Fruit fly (Drosophila melanogaster) whole organism, embryonic: ENCODE results near the gene CG17249.

Experiments
- Bgb ChIP-seq: fragments of 200-800 bp; sonication (Bioruptor generic); IDR thresholded peaks from 2 replicates; pipeline ENCODE4 v1.3.6; 2022; ENCODE audit warnings: missing biosample characterization, missing genetic modification characterization; ENCODE audit not compliant: partially characterized antibody
- CG10267 ChIP-seq: fragments of 200-800 bp; sonication (Bioruptor generic); optimal IDR thresholded peaks from 2 replicates; lab custom pipeline; 2018; ENCODE audit warnings: missing biosample characterization, mild to moderate bottlenecking, missing genetic modification characterization, moderate library complexity
- CG10462 ChIP-seq: fragments of 200-800 bp; sonication (Bioruptor generic); optimal IDR thresholded peaks from 2 replicates; lab custom pipeline; 2016; ENCODE audit warnings: missing biosample characterization, missing genetic modification characterization
- CG11093 ChIP-seq: fragments of 200-800 bp; sonication (Bioruptor generic); IDR thresholded peaks from 3 replicates; pipeline ENCODE4 v1.3.6; 2022; ENCODE audit warnings: missing biosample characterization, missing genetic modification characterization
- CG11247 ChIP-seq: fragments of 200-800 bp; sonication (Bioruptor generic); IDR thresholded peaks from 2 replicates; pipeline ENCODE4 v1.3.6; 2022; ENCODE audit warnings: missing biosample characterization, missing genetic modification characterization
- CG11695 ChIP-seq: fragments of 200-800 bp; sonication (Bioruptor generic); IDR thresholded peaks from 3 replicates; pipeline ENCODE4 v1.3.6; 2022; ENCODE audit warnings: missing biosample characterization, missing genetic modification characterization
- CG12391 ChIP-seq: fragments of 200-800 bp; sonication (Bioruptor generic); optimal IDR thresholded peaks from 3 replicates; lab custom pipeline; 2018; ENCODE audit warnings: missing biosample characterization, mild to moderate bottlenecking, missing genetic modification characterization, moderate library complexity
- CG13296 ChIP-seq: fragments of 200-800 bp; sonication (Bioruptor generic); optimal IDR thresholded peaks from 3 replicates; lab custom pipeline; 2018; ENCODE audit warnings: missing biosample characterization, mild to moderate bottlenecking, missing genetic modification characterization
- CG13775 ChIP-seq: fragments of 200-800 bp; sonication (Bioruptor generic); optimal IDR thresholded peaks from 3 replicates; lab custom pipeline; 2017; ENCODE audit warnings: missing biosample characterization, mild to moderate bottlenecking, missing genetic modification characterization
- CG1529 ChIP-seq: fragments of 200-800 bp; sonication (Bioruptor generic); optimal IDR thresholded peaks from 3 replicates; lab custom pipeline; 2018; ENCODE audit warnings: missing biosample characterization, missing genetic modification characterization
- CG15601 ChIP-seq: fragments of 200-800 bp; sonication (Bioruptor generic); optimal IDR thresholded peaks from 3 replicates; lab custom pipeline; 2019; ENCODE audit warnings: missing biosample characterization, mild to moderate bottlenecking, missing genetic modification characterization, moderate library complexity
- CG18262 ChIP-seq: fragments of 200-800 bp; optimal IDR thresholded peaks from 3 replicates; lab custom pipeline; 2019; ENCODE audit warnings: missing biosample characterization, mild to moderate bottlenecking, missing genetic modification characterization, moderate library complexity
- CG2199 ChIP-seq: fragments of 200-800 bp; sonication (Bioruptor generic); IDR thresholded peaks from 3 replicates; pipeline ENCODE4 v1.3.6; 2022; ENCODE audit warnings: missing biosample characterization, missing genetic modification characterization
- CG33213 ChIP-seq: fragments of 200-800 bp; sonication (Bioruptor generic); optimal IDR thresholded peaks from 3 replicates; lab custom pipeline; 2016; ENCODE audit warnings: missing biosample characterization, missing genetic modification characterization
- CG34224 ChIP-seq: fragments of 200-800 bp; sonication (Bioruptor generic); IDR thresholded peaks from 3 replicates; pipeline ENCODE4 v1.3.6; 2022; ENCODE audit warnings: missing biosample characterization, missing genetic modification characterization; ENCODE audit not compliant: partially characterized antibody
- CG4617 ChIP-seq: fragments of 200-800 bp; sonication (Bioruptor generic); optimal IDR thresholded peaks from 3 replicates; lab custom pipeline; 2016; ENCODE audit warnings: missing biosample characterization, missing genetic modification characterization, borderline replicate concordance
- CG6254 ChIP-seq: fragments of 200-800 bp; sonication (Bioruptor generic); optimal IDR thresholded peaks from 3 replicates; lab custom pipeline; 2017; ENCODE audit warnings: mild to moderate bottlenecking, missing biosample characterization, missing genetic modification reagents, missing genetic modification characterization
- CG6272 ChIP-seq: fragments of 200-800 bp; sonication (Bioruptor generic); IDR thresholded peaks from 2 replicates; pipeline ENCODE4 v1.3.6; 2022; ENCODE audit warnings: missing biosample characterization, missing genetic modification characterization
- CG7839 ChIP-seq: fragments of 200-800 bp; sonication (Bioruptor generic); optimal IDR thresholded peaks from 3 replicates; lab custom pipeline; 2018; ENCODE audit warnings: missing biosample characterization, mild to moderate bottlenecking, missing genetic modification characterization, moderate library complexity
- CG7928 ChIP-seq: fragments of 200-800 bp; sonication (Bioruptor generic); optimal IDR thresholded peaks from 2 replicates; lab custom pipeline; 2017; ENCODE audit warnings: missing biosample characterization, mild to moderate bottlenecking, missing genetic modification characterization
- CG7987 ChIP-seq: fragments of 200-800 bp; sonication (Bioruptor generic); optimal IDR thresholded peaks from 2 replicates; lab custom pipeline; 2018; ENCODE audit warnings: missing biosample characterization, mild to moderate bottlenecking, missing genetic modification characterization, moderate library complexity
- CG9797 ChIP-seq: fragments of 200-800 bp; sonication (Bioruptor generic); optimal IDR thresholded peaks from 3 replicates; lab custom pipeline; 2018; ENCODE audit warnings: missing biosample characterization, mild to moderate bottlenecking, missing genetic modification characterization
- D ChIP-seq, 2 experiments: fragments of 200-800 bp in 1 of 2; fragments of >200 bp in 1 of 2; sonication (Bioruptor generic) in 1 of 2; optimal IDR thresholded peaks; 2 replicates in 1 of 2; 3 replicates in 1 of 2; lab custom pipeline; 2017; ENCODE audit warnings: mild to moderate bottlenecking in 1 of 2, missing biosample characterization in 1 of 2, missing genetic modification characterization in 1 of 2, missing genetic modification reagents in 1 of 2
- Dip2 ChIP-seq: fragments of 200-800 bp; sonication (Bioruptor generic); IDR thresholded peaks from 2 replicates; pipeline ENCODE4 v1.3.6; 2022; ENCODE audit warnings: missing biosample characterization, missing genetic modification characterization
- H2.0 ChIP-seq: fragments of 200-800 bp; sonication (Bioruptor generic); IDR thresholded peaks from 2 replicates; pipeline ENCODE4 v1.3.6; 2022; ENCODE audit warnings: missing biosample characterization, missing genetic modification characterization
- HmgZ ChIP-seq: fragments of 200-800 bp; sonication (Bioruptor generic); optimal IDR thresholded peaks from 2 replicates; lab custom pipeline; 2018; ENCODE audit warnings: missing biosample characterization, mild to moderate bottlenecking, missing genetic modification characterization
- Hr39 ChIP-seq: fragments of >200 bp; optimal IDR thresholded peaks from 2 replicates; lab custom pipeline; 2017
- Kr ChIP-seq: fragments of 200-800 bp; sonication (Bioruptor generic); optimal IDR thresholded peaks from 2 replicates; lab custom pipeline; 2017; ENCODE audit warnings: missing biosample characterization, mild to moderate bottlenecking, missing genetic modification characterization
- Sin3A ChIP-seq: fragments of >200 bp; optimal IDR thresholded peaks from 2 replicates; lab custom pipeline; 2018
- Sry-β ChIP-seq: fragments of 200-800 bp; sonication (Bioruptor generic); optimal IDR thresholded peaks from 2 replicates; lab custom pipeline; 2018; ENCODE audit warnings: missing biosample characterization, mild to moderate bottlenecking, missing genetic modification characterization, moderate library complexity
- Ssrp ChIP-seq: fragments of 200-800 bp; sonication (Bioruptor generic); optimal IDR thresholded peaks from 2 replicates; lab custom pipeline; 2018; ENCODE audit warnings: missing biosample characterization, mild to moderate bottlenecking, missing genetic modification characterization, moderate library complexity
- Xbp1 ChIP-seq: fragments of 200-800 bp; sonication (Bioruptor generic); optimal IDR thresholded peaks from 3 replicates; lab custom pipeline; 2016; ENCODE audit warnings: missing biosample characterization, mild to moderate bottlenecking, missing genetic modification characterization
- bowl ChIP-seq: fragments of 200-800 bp; sonication (Bioruptor generic); IDR thresholded peaks from 2 replicates; pipeline ENCODE4 v1.3.6; 2022; ENCODE audit warnings: missing biosample characterization, missing genetic modification characterization
- cg ChIP-seq: fragments of 200-800 bp; sonication (Bioruptor generic); optimal IDR thresholded peaks from 3 replicates; lab custom pipeline; 2019; ENCODE audit warnings: missing biosample characterization, mild to moderate bottlenecking, missing genetic modification characterization, moderate library complexity
- crol ChIP-seq: fragments of 200-800 bp; sonication (Bioruptor generic); IDR thresholded peaks from 2 replicates; pipeline ENCODE4 v1.3.6; 2022; ENCODE audit warnings: missing biosample characterization, missing genetic modification characterization
- grau ChIP-seq: fragments of 200-800 bp; optimal IDR thresholded peaks from 3 replicates; lab custom pipeline; 2019; ENCODE audit warnings: missing biosample characterization, mild to moderate bottlenecking, missing genetic modification characterization, moderate library complexity
- h ChIP-seq: fragments of >200 bp; optimal IDR thresholded peaks from 2 replicates; lab custom pipeline; 2017
- her ChIP-seq: fragments of 200-800 bp; sonication (Bioruptor generic); optimal IDR thresholded peaks from 2 replicates; lab custom pipeline; 2016; ENCODE audit warnings: missing biosample characterization, missing genetic modification characterization
- lmd ChIP-seq: fragments of 200-800 bp; sonication (Bioruptor generic); IDR thresholded peaks from 2 replicates; pipeline ENCODE4 v1.3.6; 2022; ENCODE audit warnings: missing biosample characterization, missing genetic modification characterization
- nmo ChIP-seq: fragments of 200-800 bp; sonication (Bioruptor generic); optimal IDR thresholded peaks from 2 replicates; lab custom pipeline; 2018; ENCODE audit warnings: missing biosample characterization, mild to moderate bottlenecking, missing genetic modification characterization, moderate library complexity
- org-1 ChIP-seq: fragments of 200-800 bp; sonication (Bioruptor generic); optimal IDR thresholded peaks from 2 replicates; lab custom pipeline; 2017; ENCODE audit warnings: missing biosample characterization, missing genetic modification characterization
- otp ChIP-seq: fragments of 200-800 bp; sonication (Bioruptor generic); IDR thresholded peaks from 3 replicates; pipeline ENCODE4, ENCODE4 v1.3.6; 2022; ENCODE audit warnings: missing biosample characterization, missing genetic modification characterization
- pum ChIP-seq: fragments of 200-800 bp; sonication (Bioruptor generic); optimal IDR thresholded peaks from 2 replicates; lab custom pipeline; 2016; ENCODE audit warnings: missing biosample characterization, missing genetic modification characterization
- run ChIP-seq: fragments of 200-800 bp; sonication (Bioruptor generic); optimal IDR thresholded peaks from 3 replicates; lab custom pipeline; 2018; ENCODE audit warnings: missing biosample characterization, mild to moderate bottlenecking, missing genetic modification characterization
- sc ChIP-seq, 3 experiments: fragments of >200 bp in 2 of 3; fragments of 200-800 bp in 1 of 3; sonication (Bioruptor generic) in 1 of 3; optimal IDR thresholded peaks; 2 replicates in 2 of 3; 3 replicates in 1 of 3; lab custom pipeline; 2017; ENCODE audit warnings: mild to moderate bottlenecking in 1 of 3, missing biosample characterization in 1 of 3, missing genetic modification characterization in 1 of 3, missing genetic modification reagents in 1 of 3
- sens ChIP-seq: fragments of 200-800 bp; sonication (Bioruptor generic); peaks from one replicate; lab custom pipeline; 2016; ENCODE audit warnings: missing biosample characterization, missing genetic modification characterization
- sna ChIP-seq: fragments of 200-800 bp; sonication (Bioruptor generic); IDR thresholded peaks from 2 replicates; pipeline ENCODE4 v1.3.6; 2022; ENCODE audit warnings: missing biosample characterization, missing genetic modification characterization; ENCODE audit not compliant: partially characterized antibody
- tin ChIP-seq: fragments of 200-800 bp; sonication (Bioruptor generic); optimal IDR thresholded peaks from 3 replicates; lab custom pipeline; 2016; ENCODE audit warnings: missing biosample characterization, missing genetic modification characterization
- vvl ChIP-seq: fragments of 200-800 bp; sonication (Bioruptor generic); IDR thresholded peaks from 2 replicates; pipeline ENCODE4 v1.3.6; 2022; ENCODE audit warnings: missing biosample characterization, missing genetic modification characterization

The CG17249 gene

DNA sequence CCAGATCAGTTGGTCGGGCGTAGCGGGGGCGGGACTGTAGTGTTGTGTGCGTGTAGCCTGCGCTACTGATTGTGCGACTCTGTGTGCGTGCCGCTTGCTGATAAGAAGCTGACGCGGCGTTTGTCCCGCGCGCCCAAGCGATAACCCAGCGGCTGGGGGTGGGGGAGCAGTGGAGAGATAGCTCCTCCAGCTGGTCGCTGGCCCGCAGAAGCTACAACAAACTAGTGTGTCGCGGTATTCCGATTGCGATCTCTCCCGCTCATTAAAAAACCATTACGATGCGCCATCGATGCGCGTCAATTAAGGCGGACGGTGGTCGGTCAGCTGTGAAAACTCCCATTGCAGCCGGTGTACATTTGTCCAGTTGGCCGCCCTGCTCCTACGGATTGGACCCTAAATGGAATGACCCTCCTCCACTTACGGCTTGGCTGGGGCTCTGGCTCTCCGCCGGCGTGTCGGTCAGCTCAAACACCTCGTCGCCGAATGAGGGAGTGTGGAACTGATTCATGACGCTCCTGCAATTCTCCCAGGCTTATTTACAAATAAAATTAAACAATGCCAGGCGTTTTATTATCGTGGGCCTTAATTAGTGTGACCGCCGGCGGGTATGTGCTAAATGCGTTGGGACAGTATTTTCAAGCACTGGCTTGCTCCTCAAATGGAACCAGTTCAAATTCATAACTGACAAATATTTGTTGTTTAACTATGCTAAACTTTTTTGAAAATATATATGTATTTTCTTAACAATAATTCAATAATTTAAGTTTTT is 45.0 kb downstream of the CG17249 start, which contains the start of gene CG12104 (continued):
- TF ChIP-seq sna (peak; percentile 35; the same call in 1 of the 2 replicates), Ssrp (tag; lab: Kevin White, UChicago) (no peak), run (tag; lab: Kevin White, UChicago) (peak; percentile 18), bowl (no peak), CG9797 (peak; percentile 74), CG13775 (GFP tag; lab: Kevin White, UChicago) (peak; percentile 38), Sry-β (peak; percentile 30), h (no peak), grau (tag; lab: Kevin White, UChicago) (peak; percentile 37), CG34224 (GFP tag; lab: Robert Waterston, UW) (no peak; the same call in 2 of the 3 replicates), vvl (GFP tag; lab: Robert Waterston, UW) (peak; percentile 37; the same call in 1 of the 2 replicates), D (optimal IDR thresholded peaks at IDR 0.05; lab: Kevin White, UChicago) (no peak), D (GFP tag; optimal IDR thresholded peaks at IDR 0.05; lab: Kevin White, UChicago) (peak; percentile 14), Xbp1 (GFP tag; lab: Kevin White, UChicago) (no peak), CG10267 (tag; lab: Kevin White, UChicago) (peak; percentile 88), Bgb (GFP tag; lab: Robert Waterston, UW) (peak; percentile 27; the same call in 1 of the 2 replicates), nmo (GFP tag; lab: Kevin White, UChicago) (peak; percentile 24), cg (GFP tag; lab: Kevin White, UChicago) (peak; percentile 79), CG11093 (GFP tag; lab: Robert Waterston, UW) (no peak), org-1 (GFP tag; lab: Kevin White, UChicago) (no peak), HmgZ (peak; percentile 38), her (GFP tag; lab: Kevin White, UChicago) (no peak), Sin3A (lab: Kevin White, UChicago) (peak; percentile 15), Hr39 (lab: Kevin White, UChicago) (no peak), otp (no peak), CG12391 (tag; lab: Kevin White, UChicago) (peak; percentile 37), crol (GFP tag; lab: Robert Waterston, UW) (peak; percentile 96), H2.0 (GFP tag; lab: Robert Waterston, UW) (no peak), CG11247 (no peak), pum (GFP tag; lab: Kevin White, UChicago) (no peak), tin (GFP tag; lab: Kevin White, UChicago) (no peak), CG6272 (no peak), sens (GFP tag; lab: Kevin White, UChicago) (peak; percentile 67), CG7839 (tag; lab: Kevin White, UChicago) (no peak), CG7987 (GFP tag; lab: Kevin White, UChicago) (peak; percentile 12), sc (optimal IDR thresholded peaks at IDR 0.05; lab: Kevin White, UChicago) (no peak), sc (GFP tag; optimal IDR thresholded peaks at IDR 0.05; lab: Kevin White, UChicago) (no peak), CG15601 (tag; lab: Kevin White, UChicago) (no peak), CG11695 (no peak), lmd (no peak), Kr (GFP tag; lab: Kevin White, UChicago) (no peak), CG4617 (GFP tag; lab: Kevin White, UChicago) (peak; percentile 68), CG7928 (no peak), CG6254 (no peak), CG1529 (peak; percentile 27), CG13296 (GFP tag; lab: Kevin White, UChicago) (peak; percentile 9), CG18262 (tag; lab: Kevin White, UChicago) (peak; percentile 16), Dip2 (GFP tag; lab: Robert Waterston, UW) (no peak), CG2199 (GFP tag; lab: Robert Waterston, UW) (peak; percentile 68; the same call in 1 of the 3 replicates), CG33213 (peak; percentile 31), CG10462 (peak; percentile 24)
